Worm (Caenorhabditis elegans) whole organism, mixed stage, embryonic: ENCODE data around the gene F57A10.4.

ENCODE experiments used
- blmp-1 ChIP-seq: fragments of 150-350 bp; optimal IDR thresholded peaks from 2 replicates; lab custom pipeline; 2014; ENCODE audit warnings: missing biosample characterization, missing genetic modification characterization
- hlh-1 ChIP-seq: fragments of 150-350 bp; optimal IDR thresholded peaks from 2 replicates; lab custom pipeline; 2014; ENCODE audit warnings: missing biosample characterization, missing genetic modification reagents, missing genetic modification characterization
- lin-13 ChIP-seq: fragments of 150-350 bp; optimal IDR thresholded peaks from 2 replicates; lab custom pipeline; 2014; ENCODE audit warnings: missing biosample characterization, missing genetic modification characterization
- lsy-2 ChIP-seq: fragments of 150-350 bp; optimal IDR thresholded peaks from 2 replicates; lab custom pipeline; 2014; ENCODE audit warnings: missing biosample characterization, missing genetic modification characterization
- mep-1 ChIP-seq: fragments of 150-350 bp; optimal IDR thresholded peaks from 2 replicates; lab custom pipeline; 2017; ENCODE audit warnings: missing biosample characterization, missing genetic modification reagents, missing genetic modification characterization, inconsistent platforms
- nhr-237 ChIP-seq: fragments of 150-350 bp; optimal IDR thresholded peaks from 2 replicates; lab custom pipeline; 2014; ENCODE audit warnings: missing biosample characterization, missing genetic modification characterization
- nhr-76 ChIP-seq: sonication (generic microtip); optimal IDR thresholded peaks from 2 replicates; lab custom pipeline; 2017; ENCODE audit warnings: missing biosample characterization, missing genetic modification characterization
- pha-4 ChIP-seq: fragments of 150-350 bp; optimal IDR thresholded peaks from 2 replicates; lab custom pipeline; 2018; ENCODE audit warnings: missing biosample characterization, missing genetic modification reagents, missing genetic modification characterization
- snpc-4 ChIP-seq: fragments of 150-350 bp; optimal IDR thresholded peaks from 2 replicates; lab custom pipeline; 2014; ENCODE audit warnings: missing biosample characterization, missing genetic modification characterization
- tbx-8 ChIP-seq: fragments of 200-800 bp; sonication (Bioruptor generic); optimal IDR thresholded peaks from 2 replicates; lab custom pipeline; 2018; ENCODE audit warnings: mild to moderate bottlenecking, missing genetic modification characterization, moderate library complexity, missing compliant biosample characterization
- unc-39 ChIP-seq: fragments of 150-350 bp; optimal IDR thresholded peaks from 2 replicates; lab custom pipeline; 2014; ENCODE audit warnings: missing biosample characterization, missing genetic modification characterization
- unc-62 ChIP-seq: fragments of 150-350 bp; optimal IDR thresholded peaks from 2 replicates; lab custom pipeline; 2014; ENCODE audit warnings: missing biosample characterization, missing genetic modification reagents, missing genetic modification characterization

DNA sequence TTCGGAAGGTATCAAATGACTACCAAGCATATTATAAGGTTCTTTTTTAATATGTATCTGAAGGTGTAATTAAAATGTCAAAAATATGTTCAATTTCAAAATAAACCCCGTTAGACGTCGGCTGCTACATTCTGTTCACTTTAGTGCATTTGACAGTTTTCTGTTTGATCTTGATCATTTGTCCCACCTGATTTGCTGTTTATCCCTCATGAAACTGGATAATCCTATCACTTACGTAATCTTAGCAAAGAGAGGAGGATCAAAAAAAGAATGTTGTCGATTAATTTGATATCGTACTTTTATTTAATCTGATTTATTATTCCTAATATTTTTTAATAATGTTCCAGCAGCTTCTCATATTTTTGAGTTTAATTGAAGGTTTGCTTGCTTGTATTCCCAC is 41.2 kb downstream of the F57A10.4 start, which contains the start of gene F54B8.1:
- TF ChIP-seq tbx-8 = no peak
- TF ChIP-seq nhr-237 (tag; lab: Kevin White, UChicago) = no peak
- TF ChIP-seq mep-1 (tag; lab: Kevin White, UChicago) = no peak
- no peak for TF ChIP-seq unc-62 (GFP tag; lab: Kevin White, UChicago)
- no peak for TF ChIP-seq lin-13 (tag; lab: Kevin White, UChicago)
- TF ChIP-seq pha-4 (tag; lab: Kevin White, UChicago) = no peak
- TF ChIP-seq blmp-1 = no peak
- no peak for TF ChIP-seq snpc-4 (tag; lab: Kevin White, UChicago)
- no peak for TF ChIP-seq lsy-2 (tag; lab: Kevin White, UChicago)
- TF ChIP-seq hlh-1 = no peak
- TF ChIP-seq nhr-76 (tag; lab: Kevin White, UChicago) = no peak
- TF ChIP-seq unc-39 = no peak
